Fruit fly (Drosophila melanogaster): ENCODE measurements around the gene pigeon.

The pigeon gene

DNA sequence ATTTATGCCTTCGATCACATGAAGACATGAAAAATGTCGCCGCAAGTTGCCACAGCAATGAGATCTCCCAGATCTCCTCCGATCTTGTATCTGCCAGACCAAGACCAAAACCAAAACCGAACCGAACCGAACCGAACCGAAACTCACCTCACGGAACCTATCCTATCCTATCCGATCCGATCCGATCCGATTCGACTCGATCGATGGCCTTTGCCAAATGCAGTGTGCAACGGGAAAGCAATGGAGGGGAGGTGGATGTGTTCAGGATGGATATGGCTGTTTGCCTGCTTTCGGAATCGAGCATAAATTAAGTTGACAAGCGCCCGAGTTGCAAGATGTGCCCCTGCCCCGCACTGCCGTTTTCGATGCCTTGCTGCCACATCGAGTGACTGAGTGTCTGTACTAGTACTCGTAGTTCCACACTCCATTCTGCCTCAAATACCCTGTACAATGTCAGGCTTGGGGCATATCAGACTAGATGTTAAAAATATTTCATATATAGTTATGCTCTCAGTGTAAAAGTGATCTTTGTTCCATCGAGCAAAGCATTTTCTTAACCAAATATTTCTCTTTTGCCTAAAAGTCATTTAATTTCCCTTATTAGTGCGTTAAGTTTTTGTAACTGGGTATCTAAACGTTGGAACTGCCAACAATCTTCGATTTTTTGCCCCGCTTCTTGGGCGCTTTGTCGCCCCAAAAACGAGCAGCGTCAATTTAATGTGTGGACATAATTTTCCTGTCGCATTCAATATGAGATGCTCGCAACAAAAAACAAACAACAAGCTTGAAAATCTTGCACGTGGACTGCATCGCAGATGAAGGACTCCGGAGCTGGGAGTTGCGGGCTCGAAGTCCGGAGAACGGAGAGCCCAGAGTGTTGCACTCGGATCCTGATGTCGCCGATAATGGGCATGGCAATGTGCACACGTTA is 40.4 kb downstream of the pigeon start (continued):
- TF ChIP-seq ara (GFP tag; IDR thresholded peaks at IDR 0.05): peak; percentile 88
- no peak for TF ChIP-seq D (optimal IDR thresholded peaks at IDR 0.05)
- TF ChIP-seq D (GFP tag; optimal IDR thresholded peaks at IDR 0.05): peak; percentile 87
- no peak for TF ChIP-seq aop (GFP tag; IDR thresholded peaks at IDR 0.05)
- TF ChIP-seq gsb (GFP tag; IDR thresholded peaks at IDR 0.05): no peak
- TF ChIP-seq CG12236 (GFP tag; optimal IDR thresholded peaks at IDR 0.05): peak; percentile 77
- peak; percentile 34 for TF ChIP-seq Neu2 (GFP tag; optimal IDR thresholded peaks at IDR 0.05; ENCODE audit: borderline replicate concordance)
- peak in 1 of 2 experiments; percentile 72 for TF ChIP-seq Eip74EF (GFP tag; optimal IDR thresholded peaks at IDR 0.05)
- TF ChIP-seq ssp (GFP tag; IDR thresholded peaks at IDR 0.05): peak; percentile 73
- TF ChIP-seq CG18011 (GFP tag; optimal IDR thresholded peaks at IDR 0.05): no peak
- peak; percentile 59; the same call in 1 of the 3 replicates for TF ChIP-seq CG11560 (tag; IDR thresholded peaks at IDR 0.05)
- peak; percentile 77 for TF ChIP-seq CoRest (tag; optimal IDR thresholded peaks at IDR 0.05)
- no peak for TF ChIP-seq prd (optimal IDR thresholded peaks at IDR 0.05)
- TF ChIP-seq prd (GFP tag; IDR thresholded peaks at IDR 0.05): peak; percentile 92; the same call in 2 of the 3 replicates
- TF ChIP-seq CG1602 (GFP tag; optimal IDR thresholded peaks at IDR 0.05): peak; percentile 85
- peak; percentile 3 for TF ChIP-seq MESR4 (GFP tag; optimal IDR thresholded peaks at IDR 0.05)
- TF ChIP-seq nerfin-1 (tag; optimal IDR thresholded peaks at IDR 0.05): peak; percentile 37
- TF ChIP-seq CG30403 (GFP tag; optimal IDR thresholded peaks at IDR 0.05): peak; percentile 82
- TF ChIP-seq pros (GFP tag; optimal IDR thresholded peaks at IDR 0.05): no peak
- peak in 1 of 3 experiments; percentile 71 for TF ChIP-seq Stat92E (GFP tag; optimal IDR thresholded peaks at IDR 0.05)
- peak; percentile 75 for TF ChIP-seq ewg (GFP tag; optimal IDR thresholded peaks at IDR 0.05)
- TF ChIP-seq Fer3 (tag; optimal IDR thresholded peaks at IDR 0.05): peak; percentile 13
- TF ChIP-seq mam (GFP tag; optimal IDR thresholded peaks at IDR 0.05): peak; percentile 47
- TF ChIP-seq CG13894 (tag; optimal IDR thresholded peaks at IDR 0.05): no peak
- TF ChIP-seq bab2 (GFP tag; optimal IDR thresholded peaks at IDR 0.05): peak; percentile 74
- TF ChIP-seq CG13624 (GFP tag; optimal IDR thresholded peaks at IDR 0.05): peak; percentile 49
- TF ChIP-seq Chrac-16 (GFP tag; optimal IDR thresholded peaks at IDR 0.05): peak; percentile 88
- peak; percentile 84 for TF ChIP-seq CG5245 (GFP tag; optimal IDR thresholded peaks at IDR 0.05)
- no peak for TF ChIP-seq CG6854 (GFP tag; optimal IDR thresholded peaks at IDR 0.05)
- peak; percentile 70 for TF ChIP-seq onecut (GFP tag; IDR thresholded peaks at IDR 0.05)
- no peak for TF ChIP-seq hth (optimal IDR thresholded peaks at IDR 0.05)
- TF ChIP-seq sens (GFP tag): peak; percentile 97
- peak; percentile 40 for TF ChIP-seq CG3838 (GFP tag; optimal IDR thresholded peaks at IDR 0.05)
- peak; percentile 77 for TF ChIP-seq CG6254 (GFP tag; optimal IDR thresholded peaks at IDR 0.05)
- peak; percentile 22; the same call in 1 of the 2 replicates for TF ChIP-seq Oaz (GFP tag; IDR thresholded peaks at IDR 0.05)
- TF ChIP-seq B-H1 (GFP tag; IDR thresholded peaks at IDR 0.05): peak; percentile 47
- peak; percentile 63 to 69 for TF ChIP-seq Hr51 (GFP tag; optimal IDR thresholded peaks at IDR 0.05)
- peak; percentile 88 for TF ChIP-seq row (GFP tag; IDR thresholded peaks at IDR 0.05)
- peak; percentile 22 for TF ChIP-seq CTCF (GFP tag; optimal IDR thresholded peaks at IDR 0.05)
- TF ChIP-seq Oli (tag; optimal IDR thresholded peaks at IDR 0.05): peak; percentile 84
- peak; percentile 62 for TF ChIP-seq NC2α (GFP tag; optimal IDR thresholded peaks at IDR 0.05)
- peak; percentile 86 for TF ChIP-seq unpg (GFP tag; optimal IDR thresholded peaks at IDR 0.05)
- TF ChIP-seq CG7357 (GFP tag; IDR thresholded peaks at IDR 0.05): peak; percentile 70; the same call in 2 of the 3 replicates
- TF ChIP-seq cas (GFP tag; IDR thresholded peaks at IDR 0.05): no peak
- TF ChIP-seq slbo (GFP tag; IDR thresholded peaks at IDR 0.05): no peak
- no peak for TF ChIP-seq fd3F (GFP tag; optimal IDR thresholded peaks at IDR 0.05)
- TF ChIP-seq ac (GFP tag; optimal IDR thresholded peaks at IDR 0.05): peak; percentile 73
- no peak for TF ChIP-seq mld (GFP tag; IDR thresholded peaks at IDR 0.05; ENCODE audit: partially characterized antibody)
- peak; percentile 91 for TF ChIP-seq gem (tag; optimal IDR thresholded peaks at IDR 0.05)
